Worm (Caenorhabditis elegans) whole organism, dauer: Measurements from ENCODE around the gene tpp-2.

ENCODE experiments used
- unc-62 ChIP-seq: sonication (generic microtip); optimal IDR thresholded peaks from 2 replicates; lab custom pipeline; 2017; ENCODE audit warnings: missing biosample characterization, missing genetic modification reagents, missing genetic modification characterization

tpp-2 gene

ce11 chrII:6097441-6097840 lies at the start of gene tpp-2, which contains the start of gene rbbp-5:
Gene tpp-2 (minus strand): TSS chrII:6097597.
Gene rbbp-5 (plus strand): TSS chrII:6097830.
- no peak for TF ChIP-seq unc-62 (GFP tag; lab: Kevin White, UChicago)

ce11 chrII:6147131-6147530 lies 49.7 kb upstream of the tpp-2 start:
- no peak for TF ChIP-seq unc-62 (GFP tag; lab: Kevin White, UChicago)

ce11 chrII:6142539-6142938 lies 45.1 kb upstream of the tpp-2 start:
- TF ChIP-seq unc-62 (GFP tag; lab: Kevin White, UChicago): no peak

- TF ChIP-seq unc-62 (GFP tag; lab: Kevin White, UChicago): no peak
These were observed 42.1 kb upstream of the tpp-2 start for ce11 chrII:6139484-6139883.

ce11 chrII:6138138-6138537 lies 40.7 kb upstream of the tpp-2 start:
- no peak for TF ChIP-seq unc-62 (GFP tag; lab: Kevin White, UChicago)

ce11 chrII:6136712-6137111 lies 39.3 kb upstream of the tpp-2 start:
- TF ChIP-seq unc-62 (GFP tag; lab: Kevin White, UChicago): no peak

- no peak for TF ChIP-seq unc-62 (GFP tag; lab: Kevin White, UChicago)
These were observed 38.1 kb upstream of the tpp-2 start for ce11 chrII:6135530-6135929.

ce11 chrII:6132595-6132994 lies 35.2 kb upstream of the tpp-2 start, which contains the start of gene abts-3:
Gene abts-3 (plus strand): TSS chrII:6132895.
- TF ChIP-seq unc-62 (GFP tag; lab: Kevin White, UChicago): no peak

ce11 chrII:6125259-6125658 lies 27.9 kb upstream of the tpp-2 start, which contains the start of gene rars-2:
Gene rars-2 (plus strand): TSS chrII:6125559.
- no peak for TF ChIP-seq unc-62 (GFP tag; lab: Kevin White, UChicago)

ce11 chrII:6123513-6123912 lies 26.1 kb upstream of the tpp-2 start, which contains the start of gene C29H12.2:
Gene C29H12.2 (plus strand): TSS chrII:6123809.
- TF ChIP-seq unc-62 (GFP tag; lab: Kevin White, UChicago): no peak

ce11 chrII:6122641-6123424 lies 25.4 kb upstream of the tpp-2 start:
- TF ChIP-seq unc-62 (GFP tag; lab: Kevin White, UChicago): no peak

ce11 chrII:6120548-6120947 lies 23.2 kb upstream of the tpp-2 start:
- TF ChIP-seq unc-62 (GFP tag; lab: Kevin White, UChicago): no peak

ce11 chrII:6118163-6118562 lies 20.8 kb upstream of the tpp-2 start, which contains the start of gene C29H12.6:
Gene C29H12.6 (minus strand): TSS chrII:6118263.
- TF ChIP-seq unc-62 (GFP tag; lab: Kevin White, UChicago): no peak

- TF ChIP-seq unc-62 (GFP tag; lab: Kevin White, UChicago): no peak
These were observed 19.3 kb upstream of the tpp-2 start for ce11 chrII:6116701-6117100.

ce11 chrII:6115283-6115682 lies 17.9 kb upstream of the tpp-2 start:
- TF ChIP-seq unc-62 (GFP tag; lab: Kevin White, UChicago): no peak

ce11 chrII:6113842-6114441 lies 16.5 kb upstream of the tpp-2 start:
- no peak for TF ChIP-seq unc-62 (GFP tag; lab: Kevin White, UChicago)

- no peak for TF ChIP-seq unc-62 (GFP tag; lab: Kevin White, UChicago)
These were observed 15.8 kb upstream of the tpp-2 start, which contains the start of gene heri-1 for ce11 chrII:6113187-6113586. Gene heri-1 (minus strand): TSS chrII:6113194.
